Worm (Caenorhabditis elegans): ENCODE data around the gene T07H3.8.
"Not testable (repeated sequence)": the region's sequence is repeated elsewhere in the genome, so short reads cannot be mapped to it uniquely, and the experiment has no call there.

DNA sequence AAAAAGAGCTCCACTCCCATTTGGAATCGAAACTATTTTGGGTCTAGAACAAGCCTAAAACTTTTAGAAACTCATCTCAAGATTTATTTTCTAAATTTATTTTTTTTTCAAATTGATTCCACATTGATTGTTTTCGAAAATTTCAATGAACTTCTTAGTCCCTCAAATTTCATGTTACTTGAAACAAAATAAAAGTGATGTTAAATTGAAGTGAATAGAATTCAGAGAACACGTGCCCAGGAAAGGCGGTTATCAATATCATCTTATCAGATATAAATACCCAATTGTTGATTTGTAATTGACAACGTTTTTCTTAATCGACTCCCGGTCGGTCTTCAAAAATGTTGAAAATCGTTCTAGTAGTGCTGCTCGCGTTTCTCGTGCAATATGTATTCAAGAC, 45.8 kb upstream of the T07H3.8 start, which contains the start of gene poml-4:
- not testable (repeated sequence) for TF ChIP-seq ama-1 (optimal IDR thresholded peaks at IDR 0.05); ama-1 (GFP tag; optimal IDR thresholded peaks at IDR 0.05); ceh-91 (GFP tag; IDR thresholded peaks at IDR 0.05); pha-4 (tag; optimal IDR thresholded peaks at IDR 0.05); ceh-79 (tag; optimal IDR thresholded peaks at IDR 0.05); nfya-2 (GFP tag; IDR thresholded peaks at IDR 0.05); hsf-1 (GFP tag; IDR thresholded peaks at IDR 0.05); Y56A3A.18 (GFP tag; IDR thresholded peaks at IDR 0.05); hlh-12 (tag; optimal IDR thresholded peaks at IDR 0.05); C06A6.2 (GFP tag; conservative IDR thresholded peaks at IDR 0.05)
